Fruit fly (Drosophila melanogaster): ENCODE measurements around the gene TwdlT.

DNA sequence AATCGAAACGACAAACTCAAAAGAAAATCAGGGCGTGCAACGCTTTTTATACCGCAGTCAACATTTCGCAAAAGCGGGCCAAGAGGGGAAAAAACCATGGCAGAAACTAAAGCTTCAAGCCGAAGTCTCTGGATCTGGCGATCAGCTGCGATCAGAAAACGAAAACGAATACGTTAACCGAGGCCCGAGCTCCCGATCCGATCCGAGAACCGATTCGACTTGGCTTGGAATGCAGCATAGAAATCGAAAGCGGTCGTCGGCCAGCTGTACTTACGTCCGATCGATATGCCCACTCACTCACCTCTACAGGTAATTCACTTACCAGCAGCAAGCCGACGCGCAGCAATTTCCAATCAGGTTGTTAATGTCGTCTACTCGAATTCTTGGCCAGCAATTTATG is 42.1 kb downstream of the TwdlT start, which contains the start of gene Cpr97Eb:
- TF ChIP-seq CG1620 (GFP tag; optimal IDR thresholded peaks at IDR 0.05) (no peak), Mnt (GFP tag; optimal IDR thresholded peaks at IDR 0.05) (no peak), cic (GFP tag; optimal IDR thresholded peaks at IDR 0.05) (no peak), CG14711 (tag; optimal IDR thresholded peaks at IDR 0.05) (no peak), Hr96 (GFP tag; optimal IDR thresholded peaks at IDR 0.05) (no peak), CG11617 (GFP tag; optimal IDR thresholded peaks at IDR 0.05) (no peak), CG5204 (GFP tag; optimal IDR thresholded peaks at IDR 0.05) (no peak), kay (GFP tag; ENCODE audit: borderline replicate concordance) (no peak), Clk (GFP tag; optimal IDR thresholded peaks at IDR 0.05) (no peak), tj (GFP tag; optimal IDR thresholded peaks at IDR 0.05) (no peak), CG33017 (tag; optimal IDR thresholded peaks at IDR 0.05) (no peak), pad (GFP tag; optimal IDR thresholded peaks at IDR 0.05) (no peak), CG12768 (GFP tag; optimal IDR thresholded peaks at IDR 0.05) (no peak), Crg-1 (GFP tag; optimal IDR thresholded peaks at IDR 0.05) (no peak)

Measured in whole organism, adult.